Worm (Caenorhabditis elegans) whole organism, L4/young adult: ENCODE data around the gene vps-60.

Experiments used
- W03F9.2 ChIP-seq: fragments of 150-350 bp; optimal IDR thresholded peaks from 2 replicates; lab custom pipeline; 2014; ENCODE audit warnings: missing biosample characterization, missing genetic modification characterization
- dao-5 ChIP-seq: sonication (generic microtip); optimal IDR thresholded peaks from 2 replicates; lab custom pipeline; 2016; ENCODE audit warnings: missing genotype, missing genetic modification characterization, moderate library complexity, missing compliant biosample characterization
- him-1 ChIP-seq: sonication (generic microtip); optimal IDR thresholded peaks from 2 replicates; lab custom pipeline; 2016; ENCODE audit warnings: missing genotype, missing genetic modification reagents, missing genetic modification characterization, missing compliant biosample characterization

vps-60 gene

DNA sequence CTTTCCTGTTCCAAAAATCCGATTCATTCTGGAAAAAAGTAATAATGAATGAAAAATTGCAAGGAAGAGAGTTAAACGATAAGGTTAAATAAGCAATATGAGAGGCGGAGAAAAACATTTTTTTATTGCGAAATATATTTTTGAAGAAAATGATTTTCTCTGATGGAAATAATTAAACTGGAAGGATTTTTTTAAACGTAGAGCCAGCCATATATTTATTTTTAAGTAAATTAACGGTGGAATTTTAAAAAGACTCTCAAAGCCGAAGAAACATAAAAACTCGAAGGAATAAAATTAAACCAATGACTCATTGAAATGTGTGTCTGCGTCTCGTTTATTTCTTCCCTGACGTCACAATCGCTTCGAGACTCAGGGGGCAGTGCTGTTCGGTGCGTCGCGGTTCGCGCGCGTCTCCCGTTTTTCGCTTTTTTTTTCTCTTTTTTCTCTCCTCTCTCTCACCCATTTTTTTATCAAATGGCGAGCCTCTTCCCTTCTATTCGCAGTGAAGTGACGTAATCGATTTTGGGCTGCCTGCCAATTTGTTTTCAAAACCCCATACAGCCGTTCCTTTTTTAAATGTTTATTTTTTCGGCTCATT is at the start of gene vps-60:
vps-60 (minus strand) TSS at position 30 of the 598 bp plus-strand sequence.
- TF ChIP-seq dao-5 (tag; lab: Kevin White, UChicago) (no peak), him-1 (tag; lab: Kevin White, UChicago) (peak; percentile 81), W03F9.2 (tag; lab: Kevin White, UChicago) (peak; percentile 94)

DNA sequence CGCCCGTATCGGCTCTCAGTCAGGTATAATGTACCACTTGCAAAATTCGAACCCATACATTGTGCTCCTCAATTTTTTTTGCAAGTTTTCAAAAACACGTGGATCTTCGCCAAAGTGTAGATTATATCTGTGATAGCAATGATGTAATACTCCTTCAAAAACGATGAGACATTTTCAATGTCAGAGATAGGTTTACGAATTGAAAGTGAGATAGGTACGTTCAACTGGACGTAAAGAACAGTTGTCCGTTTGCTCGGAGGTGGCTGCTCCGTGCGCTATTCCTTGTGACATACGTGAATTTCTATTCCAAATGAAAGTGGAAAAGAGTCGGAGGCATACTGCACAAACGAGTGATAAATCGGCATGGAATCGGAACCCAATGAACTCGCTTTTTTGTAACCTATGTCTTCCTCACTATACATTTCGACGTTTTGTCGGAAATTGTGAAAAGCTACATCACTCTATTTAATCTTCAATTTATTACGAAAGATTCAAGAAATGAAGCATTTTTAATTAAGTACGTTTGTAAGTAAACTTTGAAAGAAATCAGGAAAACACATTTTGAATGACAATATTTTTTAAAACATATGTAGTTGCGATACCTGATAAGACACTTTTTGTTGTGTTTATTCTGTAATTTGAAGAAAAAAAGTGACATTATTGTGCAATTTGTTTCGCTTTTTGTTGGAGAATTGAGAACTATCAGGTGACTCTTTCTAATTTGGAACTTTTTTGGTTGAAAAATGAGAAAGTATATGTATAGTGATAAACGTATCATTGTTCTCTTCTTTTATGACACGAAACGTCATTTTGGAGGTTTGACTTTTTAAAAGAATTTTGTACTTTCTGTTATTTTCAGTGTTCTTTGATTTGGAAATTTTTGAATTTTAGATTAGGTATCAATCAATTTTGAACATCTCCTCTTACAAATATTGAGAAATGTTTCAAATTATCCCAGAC is 48.8 kb upstream of the vps-60 start:
- TF ChIP-seq him-1 (tag; lab: Kevin White, UChicago) (no peak), W03F9.2 (tag; lab: Kevin White, UChicago) (no peak), dao-5 (tag; lab: Kevin White, UChicago) (no peak)

DNA sequence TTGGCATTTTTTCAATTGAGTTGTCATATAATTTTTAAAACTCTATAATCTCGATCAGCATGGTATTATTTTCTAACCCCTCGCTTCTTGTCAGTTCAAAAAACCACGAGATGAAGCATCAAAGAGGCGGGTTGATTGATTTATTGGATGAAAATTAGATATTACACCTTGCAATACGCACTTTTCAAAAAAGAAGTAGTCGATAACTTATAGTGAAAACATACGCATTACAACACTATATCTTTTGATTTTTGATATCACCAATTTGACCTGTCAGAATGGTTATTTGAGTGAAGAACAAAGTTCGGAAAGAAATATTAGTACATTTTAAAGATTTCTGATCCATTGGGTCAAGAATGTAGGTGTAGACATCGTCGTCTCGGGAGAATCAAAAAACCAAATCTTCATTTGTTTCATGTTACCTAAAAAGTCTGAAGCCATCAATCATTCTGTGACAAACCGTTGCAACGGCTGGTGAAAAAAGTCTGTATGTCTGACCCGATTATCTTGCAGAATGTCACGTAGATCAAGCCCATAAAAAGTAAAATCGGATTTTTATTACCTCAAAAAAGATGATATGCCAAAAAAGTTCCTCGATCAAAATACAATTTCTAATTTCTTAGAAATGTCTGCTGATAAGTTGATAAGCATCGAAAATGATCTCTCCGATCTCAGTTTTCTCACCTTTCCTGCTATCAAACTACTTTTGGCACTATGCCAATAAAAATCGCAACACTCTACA is 47.3 kb upstream of the vps-60 start:
- no peak for TF ChIP-seq him-1 (tag; lab: Kevin White, UChicago)
- no peak for TF ChIP-seq W03F9.2 (tag; lab: Kevin White, UChicago)
- no peak for TF ChIP-seq dao-5 (tag; lab: Kevin White, UChicago)

DNA sequence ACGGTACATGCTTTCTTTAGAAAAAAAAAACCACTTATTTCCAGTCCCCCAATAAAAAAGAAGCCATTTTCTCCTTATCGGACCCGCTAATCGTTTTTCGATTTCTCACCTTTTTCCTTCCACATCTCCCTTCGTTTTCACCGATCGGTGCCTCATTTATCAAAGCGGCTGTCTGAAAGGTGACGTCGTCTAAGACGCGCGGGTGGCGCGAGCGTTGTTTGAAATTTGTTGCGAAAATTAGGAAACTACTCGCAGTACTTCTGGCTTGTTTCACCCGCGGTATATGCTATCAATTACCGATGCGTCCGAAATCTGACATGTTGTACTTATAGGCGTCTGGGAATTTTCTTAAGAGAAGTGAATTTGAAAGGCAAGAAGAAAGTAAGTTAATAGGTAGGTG is 46.2 kb upstream of the vps-60 start:
- TF ChIP-seq him-1 (tag; lab: Kevin White, UChicago) = no peak
- TF ChIP-seq W03F9.2 (tag; lab: Kevin White, UChicago) = no peak
- TF ChIP-seq dao-5 (tag; lab: Kevin White, UChicago) = no peak

DNA sequence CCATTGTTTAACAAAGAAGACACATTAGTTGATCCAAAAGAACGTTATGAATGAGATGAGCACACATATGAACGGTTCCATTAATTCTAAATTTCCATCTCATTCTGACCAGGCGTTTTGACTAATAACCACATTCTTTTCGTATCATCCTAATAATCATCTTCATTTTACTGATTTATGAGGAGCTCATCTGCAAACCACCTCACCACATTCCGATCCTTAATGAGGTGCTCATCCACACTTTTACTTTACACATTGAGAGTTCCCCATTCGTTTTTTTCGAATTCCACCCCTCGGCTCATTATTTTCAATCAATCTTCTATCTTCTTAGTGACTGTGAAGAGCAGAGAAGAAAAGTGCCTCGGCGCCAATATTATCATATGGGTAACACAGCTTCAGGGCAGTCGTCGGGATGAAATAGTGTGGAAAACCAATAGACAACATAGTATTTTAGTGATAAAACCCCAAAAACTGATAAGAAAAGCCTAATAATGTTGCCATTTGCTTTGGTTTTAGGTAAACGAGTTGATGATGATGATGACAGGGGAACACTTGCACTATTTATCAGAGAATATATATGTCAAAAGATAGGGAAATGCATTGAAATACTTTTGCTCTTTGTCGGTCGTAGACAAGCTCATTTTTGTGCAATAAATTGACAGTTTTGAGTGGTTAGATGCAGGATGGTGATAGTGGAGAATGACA is 45.2 kb upstream of the vps-60 start:
- no peak for TF ChIP-seq him-1 (tag; lab: Kevin White, UChicago)
- peak; percentile 36 for TF ChIP-seq W03F9.2 (tag; lab: Kevin White, UChicago)
- TF ChIP-seq dao-5 (tag; lab: Kevin White, UChicago) = no peak

DNA sequence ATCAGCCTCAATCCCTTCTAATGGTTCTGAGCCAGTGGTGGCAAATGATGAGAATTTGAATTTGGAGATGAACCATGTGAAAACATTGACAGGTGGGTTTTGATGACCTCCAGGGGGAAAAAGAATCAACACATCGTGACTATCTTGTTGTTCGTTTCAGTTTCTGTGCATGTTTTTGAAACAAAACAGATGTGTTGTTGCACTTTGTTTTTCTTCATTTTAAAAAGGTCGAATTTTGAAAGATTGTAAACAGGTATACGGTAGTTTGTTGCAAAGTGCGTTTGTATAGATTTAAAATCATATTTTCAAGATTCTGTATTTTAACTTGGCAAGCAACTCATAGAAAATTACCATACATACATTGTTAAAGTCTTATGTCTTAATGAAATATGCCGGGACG is 44.4 kb upstream of the vps-60 start:
- TF ChIP-seq W03F9.2 (tag; lab: Kevin White, UChicago) = no peak
- TF ChIP-seq dao-5 (tag; lab: Kevin White, UChicago) = no peak
- TF ChIP-seq him-1 (tag; lab: Kevin White, UChicago) = no peak

DNA sequence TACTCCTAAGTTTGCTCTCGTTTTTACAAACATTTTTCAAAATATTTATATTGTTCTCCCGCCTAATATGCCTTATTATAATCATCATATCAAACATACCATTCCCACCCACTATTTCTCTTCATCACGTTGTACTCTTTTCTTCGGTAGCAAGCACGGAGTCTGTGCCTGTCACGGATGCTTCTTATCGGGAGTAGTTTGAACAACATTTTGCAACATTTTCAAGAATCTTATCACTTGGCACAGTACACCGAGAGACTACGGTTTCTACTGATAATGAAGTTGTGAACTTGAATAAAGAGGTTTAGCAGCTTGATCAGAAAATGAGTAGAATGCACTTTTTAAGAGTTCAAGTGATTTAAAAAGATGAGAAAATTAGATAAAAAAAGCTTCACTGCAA is 42.3 kb upstream of the vps-60 start:
- TF ChIP-seq dao-5 (tag; lab: Kevin White, UChicago) (no peak), him-1 (tag; lab: Kevin White, UChicago) (no peak), W03F9.2 (tag; lab: Kevin White, UChicago) (no peak)

DNA sequence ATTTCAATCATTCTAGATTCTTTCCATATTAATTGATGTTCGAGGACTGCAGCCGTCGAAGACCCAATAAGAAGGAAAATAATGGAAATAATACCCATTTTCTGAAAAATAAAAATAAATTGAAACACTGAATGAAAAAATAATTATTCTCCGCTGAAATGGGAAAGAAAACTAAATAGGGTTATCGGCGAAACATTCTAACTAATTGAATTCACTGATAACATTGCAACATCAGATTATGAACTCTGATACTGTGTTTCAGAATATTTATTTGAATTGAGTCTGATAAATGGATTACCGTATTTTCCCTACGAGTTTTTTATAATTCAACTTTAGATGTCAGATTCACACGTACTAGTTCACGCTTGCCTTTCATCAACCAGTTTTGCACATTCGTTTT is 37.2 kb upstream of the vps-60 start, which contains the start of gene asp-13:
asp-13 (minus strand) TSS at position 101 of the 400 bp plus-strand sequence.
- TF ChIP-seq him-1 (tag; lab: Kevin White, UChicago) (no peak), W03F9.2 (tag; lab: Kevin White, UChicago) (no peak), dao-5 (tag; lab: Kevin White, UChicago) (no peak)

DNA sequence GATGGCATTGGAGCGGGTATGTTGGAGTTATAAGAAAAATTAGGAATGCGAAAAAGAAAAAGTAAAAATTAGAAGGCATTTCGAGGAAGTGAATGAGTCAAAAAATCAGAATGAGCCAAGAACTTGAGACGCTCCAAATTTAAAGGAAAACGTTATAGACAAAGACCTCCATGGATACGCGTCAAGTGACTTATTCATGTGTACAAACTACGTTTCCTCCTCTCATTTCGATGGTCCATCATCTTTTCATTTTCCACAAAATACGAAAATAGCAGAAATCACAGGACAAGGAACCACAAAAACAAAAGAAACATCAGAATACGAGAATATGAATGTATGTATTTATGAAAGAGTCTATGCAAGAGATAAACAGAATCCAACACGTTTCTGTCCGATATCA is 35.3 kb upstream of the vps-60 start, which contains the start of gene F28A12.3:
F28A12.3 (minus strand) TSS at position 101 of the 400 bp plus-strand sequence.
- TF ChIP-seq dao-5 (tag; lab: Kevin White, UChicago) (no peak), W03F9.2 (tag; lab: Kevin White, UChicago) (no peak), him-1 (tag; lab: Kevin White, UChicago) (no peak)

DNA sequence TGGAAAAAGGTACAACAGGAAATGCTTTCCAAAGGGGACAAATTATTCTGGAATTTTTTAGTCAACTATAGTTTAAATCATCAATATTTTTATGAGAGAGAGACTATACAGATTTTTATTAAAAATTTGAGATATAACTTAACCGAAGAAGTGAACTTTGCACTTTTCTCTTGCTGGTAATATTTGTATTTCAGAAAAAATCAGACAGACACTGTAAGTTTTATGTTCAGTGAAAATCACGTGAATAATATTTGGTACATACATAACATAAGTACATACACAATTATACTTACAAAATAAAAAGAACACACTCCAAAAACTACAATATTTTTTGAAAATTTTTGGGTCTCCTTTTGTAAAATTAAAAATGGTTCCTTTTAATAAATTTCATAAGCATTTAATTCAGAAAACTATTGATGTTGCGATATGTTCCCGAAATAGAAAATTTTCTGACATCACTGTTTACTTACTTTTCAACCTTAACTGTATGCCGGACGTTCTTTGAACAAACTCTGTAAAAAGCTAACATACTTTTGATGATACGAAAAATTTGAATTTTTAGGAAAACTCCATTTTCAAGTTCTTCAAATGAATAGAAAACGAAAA is 31.8 kb upstream of the vps-60 start, which contains the start of the genes F28A12.10 and acd-4:
F28A12.10 (minus strand) TSS at position 101 of the 606 bp plus-strand sequence.
acd-4 (plus strand) TSS at position 556 of the 606 bp plus-strand sequence.
- TF ChIP-seq him-1 (tag; lab: Kevin White, UChicago) (no peak), W03F9.2 (tag; lab: Kevin White, UChicago) (no peak), dao-5 (tag; lab: Kevin White, UChicago) (no peak)

DNA sequence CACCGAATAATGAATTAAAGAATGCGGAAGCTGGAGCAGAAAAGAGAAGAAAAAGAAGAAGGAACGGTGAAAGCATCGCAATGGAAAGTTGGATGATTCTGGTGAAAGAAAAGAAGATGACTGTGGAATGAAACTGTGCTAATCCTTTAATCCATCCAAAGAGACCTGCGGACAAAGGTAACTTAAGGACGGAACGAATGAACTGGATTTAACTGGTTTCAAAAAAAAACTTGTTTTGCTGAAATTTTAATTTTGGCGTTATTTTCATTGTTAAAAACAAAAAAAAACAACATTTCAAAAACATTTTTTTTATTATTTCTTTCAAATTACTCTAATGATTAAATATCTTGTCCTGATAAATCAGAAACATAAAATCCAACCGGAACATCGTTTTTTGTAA is 31.0 kb upstream of the vps-60 start, which contains the start of gene grl-12:
grl-12 (minus strand) TSS at position 101 of the 400 bp plus-strand sequence.
- TF ChIP-seq W03F9.2 (tag; lab: Kevin White, UChicago) (no peak), him-1 (tag; lab: Kevin White, UChicago) (no peak), dao-5 (tag; lab: Kevin White, UChicago) (no peak)
